Worm (Caenorhabditis elegans): ENCODE results near the gene F12E12.2.

F12E12.2 gene

DNA sequence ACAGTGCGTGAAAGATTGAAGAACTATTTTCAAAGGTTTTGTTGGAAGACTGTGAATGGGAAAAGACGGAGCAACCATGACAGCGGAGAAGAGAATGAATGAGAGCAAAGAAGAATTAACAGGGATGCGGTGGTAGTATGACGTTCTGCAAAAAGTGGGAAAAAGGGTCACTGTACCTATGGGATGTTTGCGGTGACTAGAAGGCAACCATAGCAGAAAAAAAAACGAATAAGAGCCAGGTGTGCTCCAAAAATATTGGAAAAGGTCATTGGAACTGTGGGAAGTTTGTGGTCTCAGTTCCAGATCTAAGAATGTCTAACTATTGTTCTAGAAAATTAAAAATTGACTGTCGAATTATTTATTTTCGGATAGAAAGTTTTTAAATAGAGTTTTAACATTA is 9.0 kb downstream of the F12E12.2 start, which contains the start of gene fbxb-90:
fbxb-90 (minus strand) TSS at position 101 of the 400 bp plus-strand sequence.
- TF ChIP-seq ceh-14 (tag; optimal IDR thresholded peaks at IDR 0.05) (no peak), tbx-7 (tag; optimal IDR thresholded peaks at IDR 0.05) (no peak), ref-2 (tag; optimal IDR thresholded peaks at IDR 0.05) (no peak), ceh-18 (tag; optimal IDR thresholded peaks at IDR 0.05) (no peak), pag-3 (tag; optimal IDR thresholded peaks at IDR 0.05; ENCODE audit: borderline replicate concordance) (no peak), pqm-1 (tag; optimal IDR thresholded peaks at IDR 0.05) (no peak), lim-6 (tag; optimal IDR thresholded peaks at IDR 0.05) (no peak), pros-1 (tag; optimal IDR thresholded peaks at IDR 0.05) (no peak), odd-2 (tag; optimal IDR thresholded peaks at IDR 0.05) (no peak), hlh-8 (tag; optimal IDR thresholded peaks at IDR 0.05) (no peak), ceh-24 (tag; optimal IDR thresholded peaks at IDR 0.05) (no peak), nhr-232 (tag; optimal IDR thresholded peaks at IDR 0.05) (no peak), hlh-15 (tag; optimal IDR thresholded peaks at IDR 0.05) (no peak), ttx-3 (tag; optimal IDR thresholded peaks at IDR 0.05) (no peak), pax-1 (tag; optimal IDR thresholded peaks at IDR 0.05) (no peak), T23F11.4 (GFP tag; optimal IDR thresholded peaks at IDR 0.05) (no peak), unc-55 (GFP tag; optimal IDR thresholded peaks at IDR 0.05) (no peak), ets-4 (tag; optimal IDR thresholded peaks at IDR 0.05) (no peak)

DNA sequence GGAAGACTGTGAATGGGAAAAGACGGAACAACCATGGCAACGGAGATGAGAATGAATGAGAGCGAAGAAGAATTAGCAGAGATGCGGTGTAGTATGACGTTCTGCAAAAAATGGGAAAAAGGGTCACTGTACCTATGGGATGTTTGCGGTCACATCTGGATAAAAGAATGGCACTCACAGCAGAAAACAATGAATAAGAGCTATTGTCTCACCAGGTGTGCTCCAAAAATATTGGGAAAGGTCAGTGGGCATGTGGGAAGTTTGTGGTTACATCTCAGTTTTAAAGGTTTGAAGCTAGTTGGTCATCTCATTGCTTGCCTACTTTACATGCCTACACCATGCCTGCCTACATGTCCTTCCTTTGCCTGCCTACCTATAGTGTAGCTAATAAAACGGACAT is 10.9 kb downstream of the F12E12.2 start, which contains the start of gene fbxb-91:
fbxb-91 (minus strand) TSS at position 101 of the 400 bp plus-strand sequence.
- TF ChIP-seq sox-4 (tag; optimal IDR thresholded peaks at IDR 0.05) (no peak), nhr-232 (tag; optimal IDR thresholded peaks at IDR 0.05) (no peak), tbx-2 (tag; optimal IDR thresholded peaks at IDR 0.05) (no peak), Y22D7AL.16 (tag; optimal IDR thresholded peaks at IDR 0.05) (no peak), unc-86 (tag; optimal IDR thresholded peaks at IDR 0.05) (no peak), hlh-6 (tag; optimal IDR thresholded peaks at IDR 0.05) (no peak), pqm-1 (tag; optimal IDR thresholded peaks at IDR 0.05) (no peak), ceh-45 (GFP tag; IDR thresholded peaks at IDR 0.05) (no peak), unc-42 (tag; optimal IDR thresholded peaks at IDR 0.05) (no peak), fax-1 (tag; optimal IDR thresholded peaks at IDR 0.05) (no peak), hlh-8 (tag; optimal IDR thresholded peaks at IDR 0.05) (no peak), dmd-4 (tag; optimal IDR thresholded peaks at IDR 0.05; ENCODE audit: borderline replicate concordance) (no peak), ceh-9 (tag; optimal IDR thresholded peaks at IDR 0.05) (no peak), ceh-24 (tag; optimal IDR thresholded peaks at IDR 0.05) (no peak), odd-2 (tag; optimal IDR thresholded peaks at IDR 0.05) (no peak), pha-2 (tag; optimal IDR thresholded peaks at IDR 0.05) (no peak), gmeb-2 (tag; optimal IDR thresholded peaks at IDR 0.05) (no peak), eyg-1 (tag; optimal IDR thresholded peaks at IDR 0.05) (no peak), elt-2 (tag; optimal IDR thresholded peaks at IDR 0.05) (no peak), ceh-19 (GFP tag; optimal IDR thresholded peaks at IDR 0.05) (no peak)

DNA sequence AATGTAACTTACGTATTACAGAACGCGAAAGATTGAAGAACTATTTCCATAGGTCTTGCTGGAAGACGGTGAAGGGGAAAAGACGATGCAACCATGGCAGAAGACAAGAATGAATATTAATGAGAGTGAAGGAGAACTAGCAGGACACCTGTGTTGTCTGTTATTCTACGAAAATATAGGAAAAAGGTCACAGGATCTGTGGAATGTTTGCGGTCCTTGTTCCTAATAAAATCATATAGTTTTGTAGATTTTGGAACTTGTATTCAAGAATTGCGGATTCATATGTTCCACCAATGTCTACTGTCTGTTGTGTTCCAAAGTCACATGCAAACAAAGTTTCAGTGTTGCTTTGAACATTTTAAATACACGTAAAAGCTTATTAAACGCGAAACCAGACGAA is 12.4 kb downstream of the F12E12.2 start, which contains the start of gene sdz-11:
sdz-11 (minus strand) TSS at position 101 of the 400 bp plus-strand sequence.
- no peak for TF ChIP-seq tbx-7 (tag; optimal IDR thresholded peaks at IDR 0.05)
- no peak for TF ChIP-seq pqm-1 (tag; optimal IDR thresholded peaks at IDR 0.05)
- no peak for TF ChIP-seq hlh-30 (tag; optimal IDR thresholded peaks at IDR 0.05; ENCODE audit: insufficient read depth)
- no peak for TF ChIP-seq pax-1 (tag; optimal IDR thresholded peaks at IDR 0.05)

DNA sequence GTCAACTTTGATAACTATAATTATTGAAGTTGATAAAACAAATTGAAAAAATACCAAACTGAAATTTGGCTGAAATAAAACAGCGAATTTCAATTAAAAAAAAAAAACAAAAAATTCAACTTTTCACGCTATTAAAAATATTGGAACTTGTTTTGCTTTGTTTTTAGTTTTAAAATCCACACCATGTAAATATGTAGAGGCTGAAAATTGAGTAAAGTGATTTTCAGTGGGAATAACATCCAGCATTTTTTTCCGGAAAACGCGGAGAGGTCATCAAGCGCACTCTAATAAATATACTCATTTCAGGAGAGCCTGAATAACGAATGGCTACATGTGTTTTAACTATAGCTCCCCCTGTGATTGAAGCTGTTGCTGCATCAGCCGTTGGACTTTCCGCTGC is 13.9 kb downstream of the F12E12.2 start, which contains the start of gene rcd-1:
rcd-1 (plus strand) TSS at position 301 of the 400 bp plus-strand sequence.
- TF ChIP-seq ceh-19 (GFP tag; optimal IDR thresholded peaks at IDR 0.05) (no peak), sox-2 (GFP tag; IDR thresholded peaks at IDR 0.05) (no peak), ceh-18 (tag; optimal IDR thresholded peaks at IDR 0.05) (no peak), fax-1 (tag; optimal IDR thresholded peaks at IDR 0.05) (no peak), elt-2 (tag; optimal IDR thresholded peaks at IDR 0.05) (no peak), pqm-1 (tag; optimal IDR thresholded peaks at IDR 0.05) (no peak), hlh-13 (GFP tag; optimal IDR thresholded peaks at IDR 0.05) (no peak), C38D4.7 (GFP tag; optimal IDR thresholded peaks at IDR 0.05) (no peak), madf-2 (tag; optimal IDR thresholded peaks at IDR 0.05) (no peak), eyg-1 (tag; optimal IDR thresholded peaks at IDR 0.05) (no peak), ceh-48 (tag; optimal IDR thresholded peaks at IDR 0.05) (no peak), mec-3 (tag; optimal IDR thresholded peaks at IDR 0.05; ENCODE audit: borderline replicate concordance) (no peak), dve-1 (tag; optimal IDR thresholded peaks at IDR 0.05) (no peak), pax-1 (tag; optimal IDR thresholded peaks at IDR 0.05) (no peak), tbx-2 (tag; optimal IDR thresholded peaks at IDR 0.05) (no peak), C08G9.2 (tag; optimal IDR thresholded peaks at IDR 0.05) (no peak)

Measured in whole organism, late embryonic.